Fruit fly (Drosophila melanogaster) whole organism, embryonic: ENCODE results near the gene na.
A peak's percentile ranks its signal among the peaks of the same experiment; 100 is the strongest.

Experiments used
- CG10209 ChIP-seq: fragments of 200-800 bp; sonication (Bioruptor generic); optimal IDR thresholded peaks from 3 replicates; lab custom pipeline; 2017; ENCODE audit warnings: missing biosample characterization, mild to moderate bottlenecking, missing genetic modification characterization, missing genetic modification reagents
- CG12219 ChIP-seq: fragments of 200-800 bp; sonication (Bioruptor generic); optimal IDR thresholded peaks from 3 replicates; lab custom pipeline; 2018; ENCODE audit warnings: missing biosample characterization, mild to moderate bottlenecking, missing genetic modification characterization
- CG14860 ChIP-seq: fragments of 200-800 bp; sonication (Bioruptor generic); IDR thresholded peaks from 3 replicates; pipeline ENCODE4 v1.3.6; 2022; ENCODE audit warnings: missing biosample characterization, missing genetic modification characterization; ENCODE audit not compliant: partially characterized antibody
- CG15269 ChIP-seq: fragments of 200-800 bp; sonication (Bioruptor generic); optimal IDR thresholded peaks from 2 replicates; lab custom pipeline; 2018; ENCODE audit warnings: missing biosample characterization, mild to moderate bottlenecking, missing genetic modification characterization, moderate library complexity
- CG15696 ChIP-seq: fragments of 200-800 bp; sonication (Bioruptor generic); optimal IDR thresholded peaks from 2 replicates; lab custom pipeline; 2019; ENCODE audit warnings: missing biosample characterization, mild to moderate bottlenecking, missing genetic modification characterization, moderate library complexity
- CG1647 ChIP-seq: fragments of 200-800 bp; sonication (Bioruptor generic); optimal IDR thresholded peaks from 3 replicates; lab custom pipeline; 2016; ENCODE audit warnings: missing biosample characterization, missing genetic modification characterization
- CG1792 ChIP-seq: fragments of 200-800 bp; sonication (Bioruptor generic); optimal IDR thresholded peaks from 2 replicates; lab custom pipeline; 2016; ENCODE audit warnings: missing biosample characterization, missing genetic modification characterization
- CG30020 ChIP-seq: fragments of 200-800 bp; optimal IDR thresholded peaks from 2 replicates; lab custom pipeline; 2019; ENCODE audit warnings: missing biosample characterization, mild to moderate bottlenecking, missing genetic modification characterization, moderate library complexity
- CG3065 ChIP-seq: fragments of 200-800 bp; sonication (Bioruptor generic); optimal IDR thresholded peaks from 2 replicates; lab custom pipeline; 2016; ENCODE audit warnings: missing biosample characterization, missing genetic modification characterization
- CG3407 ChIP-seq: fragments of 200-800 bp; sonication (Bioruptor generic); optimal IDR thresholded peaks from 2 replicates; lab custom pipeline; 2018; ENCODE audit warnings: missing biosample characterization, mild to moderate bottlenecking, missing genetic modification characterization
- CG3838 ChIP-seq: fragments of 200-800 bp; sonication (Bioruptor generic); optimal IDR thresholded peaks from 3 replicates; lab custom pipeline; 2016; ENCODE audit warnings: missing biosample characterization, missing genetic modification characterization
- CG4360 ChIP-seq: fragments of 200-800 bp; sonication (Bioruptor generic); IDR thresholded peaks from 2 replicates; pipeline ENCODE4 v1.3.6; 2022; ENCODE audit warnings: missing biosample characterization, missing genetic modification characterization
- CG4404 ChIP-seq: fragments of 200-800 bp; sonication (Bioruptor generic); IDR thresholded peaks from 2 replicates; pipeline ENCODE4 v1.3.6; 2022; ENCODE audit warnings: missing biosample characterization, missing genetic modification characterization
- CG7357 ChIP-seq: fragments of 200-800 bp; sonication (Bioruptor generic); IDR thresholded peaks from 3 replicates; pipeline ENCODE4 v1.3.6; 2022; ENCODE audit warnings: missing biosample characterization, missing genetic modification characterization
- CTCF ChIP-seq: fragments of 200-800 bp; sonication (Bioruptor generic); optimal IDR thresholded peaks from 2 replicates; lab custom pipeline; 2017; ENCODE audit warnings: missing biosample characterization, mild to moderate bottlenecking, missing genetic modification characterization, moderate library complexity
- Deaf1 ChIP-seq: fragments of 200-800 bp; optimal IDR thresholded peaks from 3 replicates; lab custom pipeline; 2019; ENCODE audit warnings: missing biosample characterization, mild to moderate bottlenecking, missing genetic modification characterization, moderate library complexity
- HLH3B ChIP-seq: fragments of 200-800 bp; sonication (Bioruptor generic); IDR thresholded peaks from 2 replicates; pipeline ENCODE4 v1.3.6; 2022; ENCODE audit warnings: missing biosample characterization, missing genetic modification characterization
- Hmx ChIP-seq: fragments of 200-800 bp; sonication (Bioruptor generic); optimal IDR thresholded peaks from 2 replicates; lab custom pipeline; 2016; ENCODE audit warnings: missing biosample characterization, missing genetic modification characterization
- Hr3 ChIP-seq: fragments of 200-800 bp; sonication (Bioruptor generic); optimal IDR thresholded peaks from 3 replicates; lab custom pipeline; 2016; ENCODE audit warnings: missing biosample characterization, missing genetic modification characterization
- Jarid2 ChIP-seq: fragments of 200-800 bp; sonication (Bioruptor generic); optimal IDR thresholded peaks from 3 replicates; lab custom pipeline; 2017; ENCODE audit warnings: mild to moderate bottlenecking, missing biosample characterization, missing genetic modification reagents, missing genetic modification characterization
- Mad ChIP-seq: fragments of 200-800 bp; sonication (Bioruptor generic); optimal IDR thresholded peaks from 2 replicates; lab custom pipeline; 2016; ENCODE audit warnings: missing biosample characterization, missing genetic modification characterization
- Mes4 ChIP-seq: fragments of 200-800 bp; sonication (Bioruptor generic); optimal IDR thresholded peaks from 2 replicates; lab custom pipeline; 2016; ENCODE audit warnings: missing biosample characterization, missing genetic modification characterization
- aop ChIP-seq: fragments of 200-800 bp; sonication (Bioruptor generic); IDR thresholded peaks from 2 replicates; pipeline ENCODE4 v1.3.6; 2022; ENCODE audit warnings: missing biosample characterization, missing genetic modification characterization
- bsh ChIP-seq, 2 experiments: fragments of 200-800 bp; sonication (Bioruptor generic); optimal IDR thresholded peaks; 2 replicates each; lab custom pipeline; 2017 to 2018; ENCODE audit warnings: mild to moderate bottlenecking in 2 of 2, missing biosample characterization in 2 of 2, missing genetic modification characterization in 2 of 2, moderate library complexity in 1 of 2
- cato ChIP-seq: fragments of 200-800 bp; sonication (Bioruptor generic); optimal IDR thresholded peaks from 2 replicates; lab custom pipeline; 2016; ENCODE audit warnings: missing biosample characterization, missing genetic modification characterization, borderline replicate concordance
- chn ChIP-seq: fragments of 200-800 bp; sonication (Bioruptor generic); optimal IDR thresholded peaks from 2 replicates; lab custom pipeline; 2016; ENCODE audit warnings: missing biosample characterization, missing genetic modification characterization
- crc ChIP-seq: fragments of 200-800 bp; sonication (Bioruptor generic); optimal IDR thresholded peaks from 2 replicates; lab custom pipeline; 2016; ENCODE audit warnings: missing biosample characterization, missing genetic modification characterization
- cwo ChIP-seq: fragments of 200-800 bp; sonication (Bioruptor generic); optimal IDR thresholded peaks from 3 replicates; lab custom pipeline; 2017; ENCODE audit warnings: missing biosample characterization, missing genetic modification characterization, mild to moderate bottlenecking, moderate library complexity, missing genetic modification reagents
- disco-r ChIP-seq: fragments of 200-800 bp; sonication (Bioruptor generic); optimal IDR thresholded peaks from 2 replicates; lab custom pipeline; 2016; ENCODE audit warnings: missing biosample characterization, missing genetic modification characterization
- ems ChIP-seq: fragments of 200-800 bp; sonication (Bioruptor generic); optimal IDR thresholded peaks from 3 replicates; lab custom pipeline; 2016; ENCODE audit warnings: missing biosample characterization, missing genetic modification characterization
- fd102C ChIP-seq: fragments of 200-800 bp; sonication (Bioruptor generic); optimal IDR thresholded peaks from 2 replicates; lab custom pipeline; 2018; ENCODE audit warnings: missing biosample characterization, mild to moderate bottlenecking, missing genetic modification characterization, moderate library complexity
- hbn ChIP-seq: fragments of 200-800 bp; sonication (Bioruptor generic); IDR thresholded peaks from 2 replicates; pipeline ENCODE4 v1.3.6; 2022; ENCODE audit warnings: missing biosample characterization, missing genetic modification characterization; ENCODE audit not compliant: partially characterized antibody
- kni ChIP-seq: fragments of 200-800 bp; sonication (Bioruptor generic); optimal IDR thresholded peaks from 3 replicates; lab custom pipeline; 2017; ENCODE audit warnings: mild to moderate bottlenecking, missing biosample characterization, missing genetic modification reagents, missing genetic modification characterization
- lmd ChIP-seq: fragments of 200-800 bp; sonication (Bioruptor generic); IDR thresholded peaks from 2 replicates; pipeline ENCODE4 v1.3.6; 2022; ENCODE audit warnings: missing biosample characterization, missing genetic modification characterization
- odd ChIP-seq: fragments of 200-800 bp; sonication (Bioruptor generic); optimal IDR thresholded peaks from 2 replicates; lab custom pipeline; 2017; ENCODE audit warnings: missing biosample characterization, mild to moderate bottlenecking, missing genetic modification characterization
- otp ChIP-seq: fragments of 200-800 bp; sonication (Bioruptor generic); IDR thresholded peaks from 3 replicates; pipeline ENCODE4, ENCODE4 v1.3.6; 2022; ENCODE audit warnings: missing biosample characterization, missing genetic modification characterization
- pb ChIP-seq: fragments of 200-800 bp; sonication (Bioruptor generic); optimal IDR thresholded peaks from 3 replicates; lab custom pipeline; 2016; ENCODE audit warnings: missing biosample characterization, missing genetic modification characterization
- phol ChIP-seq: fragments of 200-800 bp; sonication (Bioruptor generic); optimal IDR thresholded peaks from 3 replicates; lab custom pipeline; 2018; ENCODE audit warnings: missing biosample characterization, mild to moderate bottlenecking, missing genetic modification characterization, moderate library complexity
- pita ChIP-seq: fragments of 200-800 bp; sonication (Bioruptor generic); optimal IDR thresholded peaks from 2 replicates; lab custom pipeline; 2017; ENCODE audit warnings: missing biosample characterization, mild to moderate bottlenecking, missing genetic modification characterization
- repo ChIP-seq: fragments of 200-800 bp; sonication (Bioruptor generic); optimal IDR thresholded peaks from 2 replicates; lab custom pipeline; 2016; ENCODE audit warnings: missing biosample characterization, missing genetic modification characterization
- shn ChIP-seq: fragments of 200-800 bp; sonication (Bioruptor generic); optimal IDR thresholded peaks from 3 replicates; lab custom pipeline; 2016; ENCODE audit warnings: missing biosample characterization, missing genetic modification characterization
- sisA ChIP-seq: fragments of 200-800 bp; sonication (Bioruptor generic); IDR thresholded peaks from 2 replicates; pipeline ENCODE4 v1.3.6; 2022; ENCODE audit warnings: missing biosample characterization, missing genetic modification characterization
- slp2 ChIP-seq: fragments of 200-800 bp; sonication (Bioruptor generic); optimal IDR thresholded peaks from 2 replicates; lab custom pipeline; 2016; ENCODE audit warnings: missing biosample characterization, missing genetic modification characterization
- sob ChIP-seq: fragments of 200-800 bp; sonication (Bioruptor generic); IDR thresholded peaks from 2 replicates; pipeline ENCODE4 v1.3.6; 2022; ENCODE audit warnings: missing biosample characterization, missing genetic modification characterization
- stc ChIP-seq: fragments of 200-800 bp; sonication (Bioruptor generic); IDR thresholded peaks from 2 replicates; pipeline ENCODE4 v1.3.6; 2022; ENCODE audit warnings: missing biosample characterization, missing genetic modification characterization
- trh ChIP-seq: fragments of 200-800 bp; sonication (Bioruptor generic); optimal IDR thresholded peaks from 2 replicates; lab custom pipeline; 2016; ENCODE audit warnings: missing biosample characterization, missing genetic modification characterization
- yki ChIP-seq: fragments of >200 bp; optimal IDR thresholded peaks from 3 replicates; lab custom pipeline; 2018

na gene

DNA sequence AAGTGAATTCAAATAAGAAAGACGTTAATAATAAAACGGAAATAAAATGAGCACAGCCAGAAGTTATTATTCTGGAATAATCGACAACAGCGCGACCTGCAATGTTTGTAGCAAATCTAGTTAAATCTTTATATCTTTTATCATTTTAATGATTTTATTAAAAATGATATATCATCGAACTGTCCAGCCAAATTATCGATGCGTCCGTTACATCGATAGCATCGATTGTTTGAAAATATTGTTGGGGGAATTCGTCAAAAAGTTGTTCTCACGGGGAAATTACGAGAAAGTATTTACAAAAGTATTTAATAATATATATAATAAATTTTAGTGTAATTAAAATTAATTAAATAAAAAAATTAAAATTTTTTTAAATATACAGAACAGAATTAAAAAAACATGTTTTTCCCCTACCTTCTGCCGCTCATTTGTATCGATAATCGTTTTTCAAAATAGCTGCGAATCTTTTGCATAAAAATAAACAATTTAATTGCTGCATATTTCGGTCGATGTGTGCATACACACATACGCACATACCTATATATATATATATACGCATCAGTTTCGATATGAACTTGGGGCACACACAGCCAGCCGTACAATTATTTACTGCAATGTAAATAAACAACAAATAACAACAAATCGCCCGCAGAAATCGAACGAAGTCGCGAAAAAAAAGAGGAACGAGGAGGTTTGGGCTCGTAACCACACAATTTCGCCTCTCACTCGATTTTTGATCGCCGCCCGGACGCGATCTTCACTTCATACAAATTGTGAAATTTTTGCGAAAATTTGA, 23.0 kb upstream of the na start, which contains the start of gene CG32599 (continued):
- peak; percentile 21 for TF ChIP-seq CG15696 (tag; lab: Kevin White, UChicago)
- no peak for TF ChIP-seq repo
- TF ChIP-seq bsh (GFP tag; optimal IDR thresholded peaks at IDR 0.05; lab: Kevin White, UChicago): peak in 1 of 2 experiments; percentile 44
- no peak for TF ChIP-seq CG1792 (GFP tag; lab: Kevin White, UChicago)
- TF ChIP-seq Hmx: no peak
- TF ChIP-seq otp (GFP tag; lab: Robert Waterston, UW): no peak
- TF ChIP-seq hbn (GFP tag; lab: Robert Waterston, UW): peak; percentile 47; the same call in 1 of the 2 replicates
- TF ChIP-seq lmd: peak; percentile 29
- TF ChIP-seq CG30020 (tag; lab: Kevin White, UChicago): peak; percentile 67
- TF ChIP-seq odd (GFP tag; lab: Kevin White, UChicago): no peak
- TF ChIP-seq yki (lab: Kevin White, UChicago): no peak
- TF ChIP-seq cwo (GFP tag; lab: Kevin White, UChicago): no peak
- TF ChIP-seq trh (GFP tag; lab: Kevin White, UChicago): no peak
- TF ChIP-seq HLH3B (GFP tag; lab: Robert Waterston, UW): peak; percentile 37; the same call in 1 of the 2 replicates
- no peak for TF ChIP-seq CG3838 (GFP tag; lab: Kevin White, UChicago)
- no peak; the same call in 1 of the 2 replicates for TF ChIP-seq CG4360 (GFP tag; lab: Robert Waterston, UW)
- peak; percentile 45 for TF ChIP-seq CG15269 (tag; lab: Kevin White, UChicago)
- TF ChIP-seq CG3407: no peak
- TF ChIP-seq slp2 (GFP tag; lab: Kevin White, UChicago): no peak
- TF ChIP-seq aop (GFP tag; lab: Robert Waterston, UW): no peak
- TF ChIP-seq CTCF (GFP tag; lab: Kevin White, UChicago): no peak

DNA sequence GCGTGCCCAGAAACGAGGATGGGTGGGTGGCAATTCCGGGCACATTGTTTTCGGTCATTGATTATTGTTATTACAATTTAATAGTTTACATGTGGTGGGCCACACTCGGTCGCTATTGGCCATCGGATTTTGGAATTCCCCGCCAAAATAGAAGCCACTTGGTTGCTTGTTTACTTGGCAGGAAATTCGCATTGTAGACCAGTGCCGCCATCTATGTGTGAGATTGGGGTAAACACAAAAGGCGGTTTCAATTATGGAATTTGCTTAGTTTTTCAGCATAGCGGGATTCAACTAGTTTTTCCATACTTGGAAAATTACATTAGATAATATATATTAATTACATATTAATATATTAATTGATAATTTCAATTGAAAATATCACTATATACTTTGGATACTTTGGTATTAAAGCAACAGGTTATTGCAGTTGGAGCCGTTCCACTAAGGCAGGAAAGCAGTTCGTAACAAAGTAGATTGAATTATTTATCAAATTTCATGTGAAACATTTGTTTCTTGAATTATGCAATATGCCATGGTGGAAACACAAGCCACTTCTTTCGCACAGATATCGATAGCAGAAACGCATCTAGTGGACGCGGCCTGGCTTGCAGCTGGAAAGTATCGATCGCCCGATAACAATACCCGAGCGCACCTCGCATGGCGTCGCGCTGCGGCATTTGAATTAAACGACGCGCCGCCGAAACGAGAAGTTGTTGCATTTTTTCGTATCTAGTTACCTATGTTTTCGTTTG, 19.0 kb upstream of the na start, which contains the start of gene mud:
Gene mud (plus strand): TSS at position 698 of the 752 bp plus-strand sequence.
- TF ChIP-seq Hr3 (GFP tag; lab: Kevin White, UChicago) (peak; percentile 38), stc (no peak), CG4404 (GFP tag; lab: Robert Waterston, UW) (peak; percentile 31; the same call in 1 of the 2 replicates), CG10209 (GFP tag; lab: Kevin White, UChicago) (peak; percentile 44), crc (no peak), pita (no peak), pb (no peak), fd102C (GFP tag; lab: Kevin White, UChicago) (no peak), lmd (peak; percentile 25; the same call in 1 of the 2 replicates), kni (no peak), CG7357 (GFP tag; lab: Robert Waterston, UW) (peak; percentile 98), CG12219 (GFP tag; lab: Kevin White, UChicago) (no peak), Deaf1 (tag; lab: Kevin White, UChicago) (peak; percentile 47), sob (GFP tag; lab: Robert Waterston, UW) (peak; percentile 8; the same call in 1 of the 2 replicates), cato (GFP tag; lab: Kevin White, UChicago) (peak; percentile 19), CG14860 (GFP tag; lab: Robert Waterston, UW) (peak; percentile 72; the same call in 2 of the 3 replicates), Mad (GFP tag; lab: Kevin White, UChicago) (no peak), shn (GFP tag; lab: Kevin White, UChicago) (no peak), CG3065 (GFP tag; lab: Kevin White, UChicago) (no peak), phol (tag; lab: Kevin White, UChicago) (peak; percentile 79), bsh (GFP tag; optimal IDR thresholded peaks at IDR 0.05; lab: Kevin White, UChicago) (peak in 1 of 2 experiments; percentile 50), Mes4 (no peak), CG1647 (GFP tag; lab: Kevin White, UChicago) (no peak), Jarid2 (no peak), chn (GFP tag; lab: Kevin White, UChicago) (no peak), sisA (GFP tag; lab: Robert Waterston, UW) (0 out of 2 replicates have a peak, but pooled peaks have one; percentile 30), disco-r (no peak), ems (no peak)
